Worm (Caenorhabditis elegans): Measurements from ENCODE around the gene nspc-19.

The nspc-19 gene

DNA sequence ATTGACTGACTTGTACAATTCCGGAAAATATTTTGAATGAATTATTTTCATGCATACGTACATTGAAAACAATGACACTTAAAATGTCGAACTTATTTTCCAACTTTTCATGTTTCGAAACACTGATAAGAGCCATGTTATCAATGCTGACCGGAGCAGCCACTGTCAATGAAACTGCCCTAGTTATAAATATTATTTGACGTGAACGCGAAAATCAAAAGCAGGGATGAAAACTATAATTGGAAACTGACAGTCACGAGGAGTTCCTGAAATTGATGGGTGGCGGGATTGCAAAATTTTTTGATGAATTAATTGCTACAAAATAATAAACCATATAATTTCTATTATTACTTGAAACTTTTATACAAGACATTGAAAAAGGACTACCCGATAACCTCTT is 11.0 kb downstream of the nspc-19 start:
- no peak for TF ChIP-seq sptf-1 (tag; optimal IDR thresholded peaks at IDR 0.05)
- no peak for TF ChIP-seq blmp-1 (tag; optimal IDR thresholded peaks at IDR 0.05)
- no peak for TF ChIP-seq ceh-83 (GFP tag; optimal IDR thresholded peaks at IDR 0.05)
- TF ChIP-seq cnd-1 (tag; optimal IDR thresholded peaks at IDR 0.05) = no peak
- TF ChIP-seq unc-62 (GFP tag; optimal IDR thresholded peaks at IDR 0.05) = no peak
- TF ChIP-seq snpc-4 (tag; optimal IDR thresholded peaks at IDR 0.05) = no peak
- no peak for TF ChIP-seq ceh-43 (GFP tag; optimal IDR thresholded peaks at IDR 0.05)
- TF ChIP-seq lsy-2 (tag; optimal IDR thresholded peaks at IDR 0.05) = no peak
- no peak for TF ChIP-seq sem-2 (GFP tag; optimal IDR thresholded peaks at IDR 0.05)
- TF ChIP-seq bed-3 (GFP tag; optimal IDR thresholded peaks at IDR 0.05) = no peak
- TF ChIP-seq nhr-2 (tag; optimal IDR thresholded peaks at IDR 0.05) = no peak

DNA sequence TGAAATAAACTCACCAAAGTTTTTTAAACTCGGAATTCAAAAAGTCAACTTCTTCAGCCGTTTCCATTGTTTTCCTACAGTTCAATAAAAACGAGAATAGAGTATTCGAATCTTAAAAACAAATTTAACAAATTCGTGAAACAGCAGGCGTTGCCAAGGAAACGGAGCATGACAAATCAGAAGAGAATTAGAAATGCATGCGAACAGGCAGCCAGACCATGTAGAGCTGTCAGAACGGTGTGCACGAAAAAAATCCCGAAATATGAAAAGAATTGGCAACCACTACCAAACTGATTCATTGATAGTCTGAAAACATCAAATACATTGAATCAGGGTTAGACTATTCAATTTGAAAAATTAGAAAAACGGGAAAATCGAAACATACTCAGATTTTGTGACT is 13.5 kb downstream of the nspc-19 start, which contains the start of gene fbxa-81:
TSS of gene fbxa-81 (minus strand) at position 101 of the 400 bp plus-strand sequence.
- TF ChIP-seq sem-2 (GFP tag; optimal IDR thresholded peaks at IDR 0.05) (no peak), mep-1 (tag; optimal IDR thresholded peaks at IDR 0.05) (no peak), pha-4 (tag; optimal IDR thresholded peaks at IDR 0.05) (no peak), ces-1 (GFP tag; optimal IDR thresholded peaks at IDR 0.05) (no peak), mab-5 (tag; optimal IDR thresholded peaks at IDR 0.05) (no peak), lin-13 (tag; optimal IDR thresholded peaks at IDR 0.05) (no peak), lin-32 (GFP tag; optimal IDR thresholded peaks at IDR 0.05) (no peak), nhr-237 (tag; optimal IDR thresholded peaks at IDR 0.05) (no peak), unc-62 (GFP tag; optimal IDR thresholded peaks at IDR 0.05) (no peak), ceh-39 (tag; optimal IDR thresholded peaks at IDR 0.05) (no peak), ceh-43 (GFP tag; optimal IDR thresholded peaks at IDR 0.05) (no peak), ceh-83 (GFP tag; optimal IDR thresholded peaks at IDR 0.05) (no peak), snpc-4 (tag; optimal IDR thresholded peaks at IDR 0.05) (no peak), nhr-12 (tag; optimal IDR thresholded peaks at IDR 0.05) (no peak), zip-8 (tag; optimal IDR thresholded peaks at IDR 0.05) (no peak), unc-120 (tag; optimal IDR thresholded peaks at IDR 0.05; ENCODE audit: poor library complexity, severe bottlenecking) (no peak), ztf-11 (tag; optimal IDR thresholded peaks at IDR 0.05) (no peak), lsy-2 (tag; optimal IDR thresholded peaks at IDR 0.05) (no peak)

DNA sequence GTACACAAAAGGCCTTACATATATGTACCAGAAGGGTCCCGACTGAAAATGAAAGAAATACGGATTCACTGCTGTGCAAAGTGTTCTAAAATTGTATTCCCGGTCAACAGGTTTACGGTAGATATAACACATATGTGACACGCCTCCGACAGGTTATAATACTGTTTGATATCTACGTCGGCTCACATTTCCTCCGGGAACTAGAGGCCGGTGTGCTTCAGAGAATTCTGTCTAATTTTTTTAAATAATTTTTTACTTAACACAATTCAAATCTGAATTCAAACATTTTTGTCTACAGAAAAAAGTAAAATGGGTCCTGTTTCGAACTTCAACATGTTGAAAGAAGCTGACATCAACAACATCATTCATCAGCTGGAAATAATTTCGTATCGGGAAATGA is 14.7 kb downstream of the nspc-19 start, which contains the start of gene T24C2.3:
TSS of gene T24C2.3 (plus strand) at position 301 of the 400 bp plus-strand sequence.
- TF ChIP-seq snpc-4 (tag; optimal IDR thresholded peaks at IDR 0.05) (no peak), cnd-1 (tag; optimal IDR thresholded peaks at IDR 0.05) (no peak), blmp-1 (tag; optimal IDR thresholded peaks at IDR 0.05) (no peak), pha-4 (tag; optimal IDR thresholded peaks at IDR 0.05) (no peak), sptf-1 (tag; optimal IDR thresholded peaks at IDR 0.05) (no peak), elt-1 (tag; optimal IDR thresholded peaks at IDR 0.05; ENCODE audit: borderline replicate concordance, insufficient read depth) (no peak), nhr-28 (tag; optimal IDR thresholded peaks at IDR 0.05) (no peak), lin-32 (GFP tag; optimal IDR thresholded peaks at IDR 0.05) (no peak), ces-1 (GFP tag; optimal IDR thresholded peaks at IDR 0.05) (no peak), zip-8 (tag; optimal IDR thresholded peaks at IDR 0.05) (no peak), nhr-2 (tag; optimal IDR thresholded peaks at IDR 0.05) (no peak), elt-3 (tag; optimal IDR thresholded peaks at IDR 0.05) (no peak), nhr-12 (tag; optimal IDR thresholded peaks at IDR 0.05) (no peak), unc-62 (GFP tag; optimal IDR thresholded peaks at IDR 0.05) (no peak), bed-3 (GFP tag; optimal IDR thresholded peaks at IDR 0.05) (no peak)

DNA sequence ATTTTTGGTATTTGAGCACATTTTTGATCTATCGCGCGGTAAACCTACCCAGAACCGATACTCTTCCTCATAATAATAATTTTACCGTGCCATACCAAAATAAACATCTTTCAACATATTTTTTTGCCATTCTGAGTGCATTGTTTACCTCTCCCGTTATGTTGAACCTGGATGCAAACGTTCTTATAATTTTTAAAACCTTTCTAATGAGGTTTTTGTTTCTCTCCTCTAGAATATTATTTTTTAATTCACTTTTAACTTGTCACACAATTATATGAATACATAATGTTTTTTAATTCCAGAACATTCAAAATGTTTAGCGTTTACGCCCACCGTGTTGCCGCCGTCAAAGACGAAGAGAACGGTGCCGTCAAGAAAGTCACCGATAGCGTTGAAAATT is 17.0 kb downstream of the nspc-19 start, which contains the start of gene enri-2:
TSS of gene enri-2 (plus strand) at position 301 of the 400 bp plus-strand sequence.
- TF ChIP-seq sptf-1 (tag; optimal IDR thresholded peaks at IDR 0.05) = no peak
- TF ChIP-seq ceh-39 (tag; optimal IDR thresholded peaks at IDR 0.05) = no peak
- no peak for TF ChIP-seq pha-4 (tag; optimal IDR thresholded peaks at IDR 0.05)
- TF ChIP-seq nhr-76 (tag; optimal IDR thresholded peaks at IDR 0.05) = no peak
- TF ChIP-seq lin-13 (tag; optimal IDR thresholded peaks at IDR 0.05) = no peak
- no peak for TF ChIP-seq nhr-2 (tag; optimal IDR thresholded peaks at IDR 0.05)
- no peak for TF ChIP-seq hlh-1 (tag; optimal IDR thresholded peaks at IDR 0.05)
- no peak for TF ChIP-seq drap-1 (GFP tag; optimal IDR thresholded peaks at IDR 0.05)
- TF ChIP-seq unc-120 (tag; optimal IDR thresholded peaks at IDR 0.05; ENCODE audit: poor library complexity, severe bottlenecking) = no peak
- no peak for TF ChIP-seq ceh-43 (GFP tag; optimal IDR thresholded peaks at IDR 0.05)
- TF ChIP-seq nhr-237 (tag; optimal IDR thresholded peaks at IDR 0.05) = no peak
- no peak for TF ChIP-seq blmp-1 (tag; optimal IDR thresholded peaks at IDR 0.05)
- TF ChIP-seq elt-3 (tag; optimal IDR thresholded peaks at IDR 0.05) = no peak
- TF ChIP-seq zip-8 (tag; optimal IDR thresholded peaks at IDR 0.05) = no peak

DNA sequence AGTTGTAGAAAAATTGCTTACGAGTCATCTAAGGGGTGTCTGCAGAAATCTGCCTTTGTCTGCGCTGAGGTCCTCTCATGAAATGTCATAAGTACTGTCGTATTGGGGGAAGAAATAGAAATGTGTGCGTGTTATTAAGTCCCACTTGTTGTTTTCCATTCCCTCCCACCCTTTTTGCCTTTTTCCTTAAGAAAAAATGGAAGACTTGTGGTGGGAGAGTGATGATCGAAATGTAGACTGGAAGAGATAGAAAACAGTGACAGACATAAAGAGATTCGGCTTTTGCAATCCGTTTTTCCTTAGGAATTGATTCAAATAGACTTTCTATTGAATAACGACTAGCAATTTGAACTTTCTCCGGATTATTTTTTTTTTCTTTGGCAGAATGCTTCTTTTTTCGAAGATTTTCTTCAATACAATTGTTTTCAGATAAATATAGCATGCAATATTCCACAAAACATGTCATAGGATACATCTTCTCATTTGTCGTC is 21.3 kb downstream of the nspc-19 start, which contains the start of gene ram-5:
TSS of gene ram-5 (plus strand) at position 441 of the 491 bp plus-strand sequence.
- no peak for TF ChIP-seq mls-2 (tag; optimal IDR thresholded peaks at IDR 0.05)
- no peak for TF ChIP-seq cnd-1 (tag; optimal IDR thresholded peaks at IDR 0.05)
- no peak for TF ChIP-seq ceh-43 (GFP tag; optimal IDR thresholded peaks at IDR 0.05)
- TF ChIP-seq unc-62 (GFP tag; optimal IDR thresholded peaks at IDR 0.05) = no peak
- no peak for TF ChIP-seq unc-120 (tag; optimal IDR thresholded peaks at IDR 0.05; ENCODE audit: poor library complexity, severe bottlenecking)
- no peak for TF ChIP-seq lin-32 (GFP tag; optimal IDR thresholded peaks at IDR 0.05)
- no peak for TF ChIP-seq mab-5 (tag; optimal IDR thresholded peaks at IDR 0.05)
- TF ChIP-seq nhr-2 (tag; optimal IDR thresholded peaks at IDR 0.05) = no peak
- no peak for TF ChIP-seq ceh-39 (tag; optimal IDR thresholded peaks at IDR 0.05)
- TF ChIP-seq M03D4.4 (tag; optimal IDR thresholded peaks at IDR 0.05) = no peak
- no peak for TF ChIP-seq snpc-4 (tag; optimal IDR thresholded peaks at IDR 0.05)
- TF ChIP-seq nhr-28 (tag; optimal IDR thresholded peaks at IDR 0.05) = no peak
- no peak for TF ChIP-seq lsy-2 (tag; optimal IDR thresholded peaks at IDR 0.05)
- no peak for TF ChIP-seq drap-1 (GFP tag; optimal IDR thresholded peaks at IDR 0.05)
- TF ChIP-seq sptf-1 (tag; optimal IDR thresholded peaks at IDR 0.05) = no peak
- TF ChIP-seq zip-8 (tag; optimal IDR thresholded peaks at IDR 0.05) = no peak
- TF ChIP-seq elt-3 (tag; optimal IDR thresholded peaks at IDR 0.05) = no peak

All from whole organism, mixed stage, embryonic.